Worm (Caenorhabditis elegans): ENCODE results near the gene F55G1.7.

The F55G1.7 gene

DNA sequence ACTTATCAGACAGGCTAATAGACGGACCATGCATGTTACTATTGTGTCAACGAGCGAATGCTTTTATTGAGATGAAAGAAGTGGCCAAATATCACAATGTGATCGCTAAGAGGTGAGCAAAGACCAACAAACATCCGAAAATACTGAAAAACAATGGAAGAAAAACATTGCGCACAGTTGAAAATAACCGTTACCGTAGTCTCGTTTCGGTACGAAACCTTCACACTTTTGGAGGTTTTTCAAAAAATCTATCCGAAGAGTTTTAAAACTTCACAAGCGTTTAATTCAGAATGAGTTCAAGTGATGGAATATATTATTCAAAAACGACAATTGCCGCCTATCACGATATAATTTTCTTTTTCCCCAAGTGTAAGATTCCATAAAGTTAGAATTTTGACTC lies 39.2 kb upstream of the F55G1.7 start:
- TF ChIP-seq elt-1 (tag; optimal IDR thresholded peaks at IDR 0.05): no peak
- peak in 1 of 2 experiments; percentile 87 for TF ChIP-seq lsy-2 (tag; optimal IDR thresholded peaks at IDR 0.05)

DNA sequence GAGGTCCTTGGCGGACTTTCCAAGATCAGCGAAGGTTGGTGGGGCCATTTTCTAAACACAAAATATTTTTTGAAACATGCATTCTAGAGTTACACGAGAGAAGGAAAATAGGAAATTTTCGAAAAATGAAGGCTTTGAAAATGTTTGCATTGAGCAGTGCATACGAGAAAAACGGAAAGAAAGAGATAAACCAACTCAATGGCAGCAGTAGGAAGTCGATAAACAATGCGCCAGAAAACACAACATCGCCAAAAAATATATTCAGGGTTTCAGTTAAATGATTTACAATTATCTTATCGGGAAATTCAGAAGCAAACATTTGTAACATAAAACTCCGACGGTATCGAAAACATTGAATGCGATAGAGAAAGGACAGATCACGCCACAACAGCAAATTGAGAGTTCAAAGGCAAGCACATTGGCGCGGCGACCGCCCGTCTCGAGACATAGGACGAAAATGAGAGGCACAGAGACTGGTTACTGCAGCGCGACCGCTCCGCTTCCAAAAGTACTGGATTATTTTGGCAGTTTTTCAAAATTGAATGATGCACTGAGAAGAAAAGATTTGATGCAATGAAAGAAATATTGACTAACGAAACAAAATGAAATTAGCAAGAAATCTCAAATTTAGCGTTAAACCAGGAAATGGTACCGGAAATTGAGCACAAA lies 38.3 kb upstream of the F55G1.7 start, which contains the start of the genes vdac-1 and R05G6.5:
Gene vdac-1 (minus strand): TSS at position 51 of the 669 bp plus-strand sequence.
Gene R05G6.5 (plus strand): TSS at position 527 of the 669 bp plus-strand sequence.
- TF ChIP-seq nhr-12 (tag; optimal IDR thresholded peaks at IDR 0.05) (no peak), sem-4 (tag; optimal IDR thresholded peaks at IDR 0.05) (peak; percentile 42), elt-3 (tag; optimal IDR thresholded peaks at IDR 0.05) (no peak), egl-27 (tag; optimal IDR thresholded peaks at IDR 0.05) (peak; percentile 42), nhr-21 (tag; optimal IDR thresholded peaks at IDR 0.05) (peak; percentile 74), nhr-77 (tag; optimal IDR thresholded peaks at IDR 0.05) (no peak), zag-1 (tag; optimal IDR thresholded peaks at IDR 0.05) (peak; percentile 70), F13H6.1 (tag; optimal IDR thresholded peaks at IDR 0.05) (peak; percentile 81), crh-2 (tag; optimal IDR thresholded peaks at IDR 0.05) (peak; percentile 92), ZK546.5 (tag; optimal IDR thresholded peaks at IDR 0.05) (no peak), dmd-4 (tag; optimal IDR thresholded peaks at IDR 0.05) (no peak), ceh-16 (tag; optimal IDR thresholded peaks at IDR 0.05) (peak; percentile 27), lsy-2 (tag; optimal IDR thresholded peaks at IDR 0.05) (peak; percentile 49 to 86), lin-39 (tag; optimal IDR thresholded peaks at IDR 0.05) (no peak), mbf-1 (tag; optimal IDR thresholded peaks at IDR 0.05) (no peak), ceh-82 (tag; optimal IDR thresholded peaks at IDR 0.05) (no peak), unc-62 (GFP tag; optimal IDR thresholded peaks at IDR 0.05) (no peak), ama-1 (optimal IDR thresholded peaks at IDR 0.05) (peak; percentile 80), nhr-10 (tag; optimal IDR thresholded peaks at IDR 0.05) (no peak), C34F6.9 (tag; optimal IDR thresholded peaks at IDR 0.05) (peak; percentile 77), unc-39 (tag; optimal IDR thresholded peaks at IDR 0.05) (no peak), lin-11 (tag; optimal IDR thresholded peaks at IDR 0.05) (peak; percentile 57), fos-1 (tag; optimal IDR thresholded peaks at IDR 0.05) (peak; percentile 88), nhr-6 (tag; optimal IDR thresholded peaks at IDR 0.05) (peak; percentile 25), nhr-11 (tag; optimal IDR thresholded peaks at IDR 0.05) (no peak), nhr-237 (tag; optimal IDR thresholded peaks at IDR 0.05) (no peak), mdl-1 (tag; optimal IDR thresholded peaks at IDR 0.05) (peak; percentile 16 to 61), lin-13 (GFP tag; optimal IDR thresholded peaks at IDR 0.05) (peak; percentile 80), unc-55 (GFP tag; optimal IDR thresholded peaks at IDR 0.05) (peak; percentile 85), sma-9 (GFP tag; optimal IDR thresholded peaks at IDR 0.05) (peak; percentile 59), sma-9 (tag; optimal IDR thresholded peaks at IDR 0.05) (no peak), sma-3 (GFP tag; optimal IDR thresholded peaks at IDR 0.05) (peak; percentile 86), skn-1 (tag; optimal IDR thresholded peaks at IDR 0.05) (no peak), Y55F3AM.14 (GFP tag; optimal IDR thresholded peaks at IDR 0.05) (no peak), nhr-129 (tag; optimal IDR thresholded peaks at IDR 0.05) (peak; percentile 87), ztf-1 (GFP tag; conservative IDR thresholded peaks at IDR 0.05) (no peak), nhr-25 (tag; optimal IDR thresholded peaks at IDR 0.05) (peak; percentile 77), peb-1 (tag; optimal IDR thresholded peaks at IDR 0.05) (no peak), alr-1 (tag; optimal IDR thresholded peaks at IDR 0.05) (no peak), snpc-4 (tag; optimal IDR thresholded peaks at IDR 0.05) (peak; percentile 44), nhr-23 (tag; optimal IDR thresholded peaks at IDR 0.05) (no peak), blmp-1 (tag; optimal IDR thresholded peaks at IDR 0.05; ENCODE audit: insufficient read depth) (peak; percentile 57), elt-1 (tag; optimal IDR thresholded peaks at IDR 0.05) (no peak), ztf-4 (tag; optimal IDR thresholded peaks at IDR 0.05) (peak; percentile 51), R02D3.7 (tag; optimal IDR thresholded peaks at IDR 0.05) (no peak), ztf-11 (tag; optimal IDR thresholded peaks at IDR 0.05) (no peak), gmeb-1 (tag; optimal IDR thresholded peaks at IDR 0.05) (peak; percentile 89), aly-2 (tag; optimal IDR thresholded peaks at IDR 0.05) (no peak), mab-5 (tag; optimal IDR thresholded peaks at IDR 0.05) (no peak)
